Fruit fly (Drosophila melanogaster): ENCODE measurements around the gene for.

- TF ChIP-seq CG6854 (GFP tag; optimal IDR thresholded peaks at IDR 0.05), result no peak
- no peak for TF ChIP-seq CG15073 (GFP tag; optimal IDR thresholded peaks at IDR 0.05)
- TF ChIP-seq CG17612 (GFP tag; IDR thresholded peaks at IDR 0.05), result no peak
- no peak for TF ChIP-seq lab (GFP tag; optimal IDR thresholded peaks at IDR 0.05)
- no peak for TF ChIP-seq Gug (GFP tag; IDR thresholded peaks at IDR 0.05)
- no peak for TF ChIP-seq stc (GFP tag; IDR thresholded peaks at IDR 0.05)
- TF ChIP-seq zfh2 (GFP tag; optimal IDR thresholded peaks at IDR 0.05), result no peak
These were observed 14.4 kb downstream of the for start for dm6 chr2L:3642148-3642920.
